Worm (Caenorhabditis elegans) whole organism, late embryonic: ENCODE measurements around the gene slmp-1.
A peak's percentile ranks its signal among the peaks of the same experiment; 100 is the strongest.

Experiments used
- C38D4.7 ChIP-seq: fragments of 200-800 bp; sonication (Bioruptor generic); optimal IDR thresholded peaks from 2 replicates; lab custom pipeline; 2018; ENCODE audit warnings: mild to moderate bottlenecking, missing genetic modification characterization, moderate library complexity, missing compliant biosample characterization
- Y22D7AL.16 ChIP-seq: sonication (generic microtip); optimal IDR thresholded peaks from 2 replicates; lab custom pipeline; 2016; ENCODE audit warnings: missing genetic modification characterization, missing compliant biosample characterization
- ama-1 ChIP-seq: fragments of 150-350 bp; optimal IDR thresholded peaks from 2 replicates; lab custom pipeline; 2014
- ceh-19 ChIP-seq: fragments of 200-800 bp; sonication (Bioruptor generic); optimal IDR thresholded peaks from 2 replicates; lab custom pipeline; 2018; ENCODE audit warnings: mild to moderate bottlenecking, missing genetic modification characterization, missing compliant biosample characterization
- ceh-31 ChIP-seq: sonication (generic microtip); optimal IDR thresholded peaks from 2 replicates; lab custom pipeline; 2016; ENCODE audit warnings: missing genetic modification characterization, missing compliant biosample characterization
- ceh-48 ChIP-seq: sonication (generic microtip); optimal IDR thresholded peaks from 2 replicates; lab custom pipeline; 2016; ENCODE audit warnings: missing genetic modification characterization, inconsistent platforms, missing compliant biosample characterization
- che-1 ChIP-seq: sonication (generic microtip); optimal IDR thresholded peaks from 2 replicates; lab custom pipeline; 2016; ENCODE audit warnings: mild to moderate bottlenecking, missing genetic modification characterization, missing compliant biosample characterization
- dmd-4 ChIP-seq: sonication (generic microtip); optimal IDR thresholded peaks from 2 replicates; lab custom pipeline; 2016; ENCODE audit warnings: borderline replicate concordance, missing genetic modification characterization, missing compliant biosample characterization
- elt-2 ChIP-seq: sonication (generic microtip); optimal IDR thresholded peaks from 2 replicates; lab custom pipeline; 2016; ENCODE audit warnings: missing genetic modification reagents, missing genetic modification characterization, missing compliant biosample characterization
- ets-4 ChIP-seq: sonication (generic microtip); optimal IDR thresholded peaks from 2 replicates; lab custom pipeline; 2016; ENCODE audit warnings: missing genetic modification characterization, missing compliant biosample characterization
- eyg-1 ChIP-seq: sonication (generic microtip); optimal IDR thresholded peaks from 2 replicates; lab custom pipeline; 2016; ENCODE audit warnings: missing genotype, missing genetic modification characterization, missing compliant biosample characterization
- fax-1 ChIP-seq: sonication (generic microtip); optimal IDR thresholded peaks from 2 replicates; lab custom pipeline; 2016; ENCODE audit warnings: missing genotype, missing genetic modification characterization, missing compliant biosample characterization
- fkh-10 ChIP-seq: fragments of 150-350 bp; optimal IDR thresholded peaks from 2 replicates; lab custom pipeline; 2014; ENCODE audit warnings: missing biosample characterization, missing genetic modification reagents, missing genetic modification characterization
- fkh-6 ChIP-seq: sonication (generic microtip); optimal IDR thresholded peaks from 2 replicates; lab custom pipeline; 2016; ENCODE audit warnings: missing genetic modification characterization, missing compliant biosample characterization
- hlh-6 ChIP-seq: sonication (generic microtip); optimal IDR thresholded peaks from 2 replicates; lab custom pipeline; 2016; ENCODE audit warnings: missing genotype, missing genetic modification characterization, missing compliant biosample characterization
- lim-6 ChIP-seq: sonication (generic microtip); optimal IDR thresholded peaks from 2 replicates; lab custom pipeline; 2016; ENCODE audit warnings: missing genetic modification characterization, missing compliant biosample characterization
- lin-11 ChIP-seq: fragments of 200-800 bp; sonication (Bioruptor generic); optimal IDR thresholded peaks from 2 replicates; lab custom pipeline; 2018; ENCODE audit warnings: mild to moderate bottlenecking, missing genetic modification characterization, missing compliant biosample characterization
- madf-2 ChIP-seq: sonication (generic microtip); optimal IDR thresholded peaks from 2 replicates; lab custom pipeline; 2017; ENCODE audit warnings: missing genetic modification characterization, missing compliant biosample characterization
- mec-3 ChIP-seq: sonication (generic microtip); optimal IDR thresholded peaks from 2 replicates; lab custom pipeline; 2016; ENCODE audit warnings: borderline replicate concordance, missing genetic modification characterization, missing compliant biosample characterization
- nfya-1 ChIP-seq: sonication (generic microtip); optimal IDR thresholded peaks from 2 replicates; lab custom pipeline; 2017; ENCODE audit warnings: missing genetic modification characterization, mild to moderate bottlenecking, missing compliant biosample characterization, antibody characterized with exemption, moderate library complexity
- nhr-11 ChIP-seq: fragments of 150-350 bp; optimal IDR thresholded peaks from 2 replicates; lab custom pipeline; 2014; ENCODE audit warnings: missing biosample characterization, missing genetic modification characterization
- nhr-232 ChIP-seq: sonication (generic microtip); optimal IDR thresholded peaks from 2 replicates; lab custom pipeline; 2016; ENCODE audit warnings: missing genetic modification characterization, missing compliant biosample characterization
- npax-4 ChIP-seq: sonication (generic microtip); optimal IDR thresholded peaks from 2 replicates; lab custom pipeline; 2016; ENCODE audit warnings: missing genetic modification characterization, missing compliant biosample characterization
- odd-2 ChIP-seq: sonication (generic microtip); optimal IDR thresholded peaks from 2 replicates; lab custom pipeline; 2017; ENCODE audit warnings: antibody characterized with exemption, mild to moderate bottlenecking, missing genetic modification characterization, missing compliant biosample characterization
- pros-1 ChIP-seq: fragments of 150-350 bp; optimal IDR thresholded peaks from 2 replicates; lab custom pipeline; 2014; ENCODE audit warnings: missing biosample characterization, missing genetic modification reagents, missing genetic modification characterization
- ref-2 ChIP-seq: sonication (generic microtip); optimal IDR thresholded peaks from 2 replicates; lab custom pipeline; 2016; ENCODE audit warnings: missing genetic modification characterization, missing compliant biosample characterization
- rnt-1 ChIP-seq: sonication (generic microtip); optimal IDR thresholded peaks from 2 replicates; lab custom pipeline; 2016; ENCODE audit warnings: missing genetic modification characterization, missing compliant biosample characterization
- sox-4 ChIP-seq: sonication (generic microtip); optimal IDR thresholded peaks from 2 replicates; lab custom pipeline; 2017; ENCODE audit warnings: mild to moderate bottlenecking, missing genetic modification characterization, inconsistent platforms, missing compliant biosample characterization
- tbx-7 ChIP-seq: sonication (generic microtip); optimal IDR thresholded peaks from 2 replicates; lab custom pipeline; 2016; ENCODE audit warnings: missing genotype, missing genetic modification characterization, missing compliant biosample characterization
- ttx-3 ChIP-seq: sonication (generic microtip); optimal IDR thresholded peaks from 2 replicates; lab custom pipeline; 2016; ENCODE audit warnings: missing genetic modification reagents, missing genetic modification characterization, missing compliant biosample characterization
- unc-3 ChIP-seq, 2 experiments: fragments of 200-800 bp in 1 of 2; sonication (Bioruptor generic) in 1 of 2; sonication (generic microtip) in 1 of 2; conservative IDR thresholded peaks in 1 of 2; optimal IDR thresholded peaks in 1 of 2; 2 replicates each; pipeline versions ENCODE4 v1.3.6 to Lab custom; 2016 to 2022; ENCODE audit warnings: missing compliant biosample characterization in 2 of 2, missing genetic modification characterization in 2 of 2, missing genetic modification reagents in 1 of 2
- zip-5 ChIP-seq: sonication (generic microtip); optimal IDR thresholded peaks from 2 replicates; lab custom pipeline; 2016; ENCODE audit warnings: missing genetic modification characterization, missing compliant biosample characterization

Gene slmp-1

ce11 chrIV:3176067-3176758 lies 37.3 kb upstream of the slmp-1 start, which contains the start of gene nlp-81:
nlp-81 (minus strand) TSS chrIV:3176117.
- TF ChIP-seq npax-4 (tag; lab: Kevin White, UChicago) (no peak), unc-3 (GFP tag; conservative IDR thresholded peaks at IDR 0.05; lab: Robert Waterston, UW) (0 out of 2 replicates have a peak, but pooled peaks have one; percentile 9), unc-3 (tag; optimal IDR thresholded peaks at IDR 0.05; lab: Kevin White, UChicago) (no peak)

ce11 chrIV:3182920-3183319 lies 30.6 kb upstream of the slmp-1 start:
- no peak for TF ChIP-seq lin-11 (tag; lab: Kevin White, UChicago)
- no peak for TF ChIP-seq ets-4 (tag; lab: Kevin White, UChicago)
- TF ChIP-seq madf-2 (tag; lab: Kevin White, UChicago): no peak
- no peak for TF ChIP-seq hlh-6 (tag; lab: Kevin White, UChicago)
- TF ChIP-seq ceh-31 (tag; lab: Kevin White, UChicago): no peak
- no peak for TF ChIP-seq npax-4 (tag; lab: Kevin White, UChicago)
- no peak for TF ChIP-seq lim-6
- no peak for TF ChIP-seq nhr-232 (tag; lab: Kevin White, UChicago)
- no peak for TF ChIP-seq sox-4 (tag; lab: Kevin White, UChicago)
- TF ChIP-seq fkh-10 (GFP tag; lab: Kevin White, UChicago): no peak
- no peak for TF ChIP-seq ttx-3 (tag; lab: Kevin White, UChicago)

ce11 chrIV:3191466-3191865 lies 22.1 kb upstream of the slmp-1 start, which contains the start of gene Y67D8B.2:
Y67D8B.2 (minus strand) TSS chrIV:3191566.
- TF ChIP-seq ets-4 (tag; lab: Kevin White, UChicago) (no peak), che-1 (tag; lab: Kevin White, UChicago) (no peak), fkh-10 (GFP tag; lab: Kevin White, UChicago) (no peak), tbx-7 (tag; lab: Kevin White, UChicago) (no peak), dmd-4 (tag; lab: Kevin White, UChicago) (no peak), fkh-6 (tag; lab: Kevin White, UChicago) (no peak), fax-1 (tag; lab: Kevin White, UChicago) (no peak), nfya-1 (no peak)

ce11 chrIV:3196367-3196766 lies 17.2 kb upstream of the slmp-1 start:
- TF ChIP-seq rnt-1 (tag; lab: Kevin White, UChicago): no peak
- no peak for TF ChIP-seq madf-2 (tag; lab: Kevin White, UChicago)
- TF ChIP-seq ets-4 (tag; lab: Kevin White, UChicago): no peak
- no peak for TF ChIP-seq fkh-6 (tag; lab: Kevin White, UChicago)
- no peak for TF ChIP-seq nhr-11
- no peak for TF ChIP-seq mec-3 (tag; lab: Kevin White, UChicago)
- no peak for TF ChIP-seq zip-5
- no peak for TF ChIP-seq npax-4 (tag; lab: Kevin White, UChicago)
- TF ChIP-seq eyg-1 (tag; lab: Kevin White, UChicago): no peak
- no peak for TF ChIP-seq tbx-7 (tag; lab: Kevin White, UChicago)
- no peak for TF ChIP-seq odd-2 (tag; lab: Kevin White, UChicago)
- TF ChIP-seq nhr-232 (tag; lab: Kevin White, UChicago): no peak
- TF ChIP-seq elt-2 (tag; lab: Kevin White, UChicago): no peak
- no peak for TF ChIP-seq ref-2

ce11 chrIV:3199041-3199440 lies 14.5 kb upstream of the slmp-1 start:
- TF ChIP-seq nhr-232 (tag; lab: Kevin White, UChicago) (no peak), sox-4 (tag; lab: Kevin White, UChicago) (no peak), ceh-19 (no peak), C38D4.7 (GFP tag; lab: Kevin White, UChicago) (no peak), ama-1 (lab: Kevin White, UChicago) (no peak), pros-1 (tag; lab: Kevin White, UChicago) (no peak), ceh-48 (tag; lab: Kevin White, UChicago) (no peak), Y22D7AL.16 (tag; lab: Kevin White, UChicago) (no peak), ceh-31 (tag; lab: Kevin White, UChicago) (no peak)
